Worm (Caenorhabditis elegans) whole organism, L4 larva: Measurements from ENCODE around the gene C10E2.1.
A peak's percentile ranks its signal among the peaks of the same experiment; 100 is the strongest.

Experiments used
- F10B5.3 ChIP-seq: sonication (generic microtip); optimal IDR thresholded peaks from 2 replicates; lab custom pipeline; 2016; ENCODE audit warnings: mild to moderate bottlenecking, missing genetic modification characterization, missing compliant biosample characterization
- aha-1 ChIP-seq: fragments of 150-350 bp; peaks from one replicate; lab custom pipeline; 2014; ENCODE audit warnings: missing biosample characterization, missing genetic modification characterization
- ceh-28 ChIP-seq: fragments of 150-350 bp; optimal IDR thresholded peaks from 2 replicates; lab custom pipeline; 2014; ENCODE audit warnings: missing biosample characterization, missing genetic modification reagents, missing genetic modification characterization
- ctbp-1 ChIP-seq: fragments of 200-800 bp; sonication (Bioruptor generic); IDR thresholded peaks from 2 replicates; pipeline ENCODE4 v1.3.6; 2022; ENCODE audit warnings: missing genetic modification reagents, missing genetic modification characterization, missing compliant biosample characterization
- daf-16 ChIP-seq, 3 experiments: sonication (generic microtip); optimal IDR thresholded peaks; 2 replicates each; lab custom pipeline; 2016 to 2017; ENCODE audit warnings: missing genetic modification characterization in 3 of 3, missing genetic modification reagents in 3 of 3, mild to moderate bottlenecking in 2 of 3, missing compliant biosample characterization in 2 of 3, missing biosample characterization in 1 of 3, moderate library complexity in 1 of 3
- dmd-6 ChIP-seq: fragments of 200-800 bp; sonication (Bioruptor generic); IDR thresholded peaks from 2 replicates; pipeline ENCODE4 v1.3.6; 2022; ENCODE audit warnings: missing genetic modification reagents, missing genetic modification characterization, missing compliant biosample characterization
- dpl-1 ChIP-seq: fragments of 150-350 bp; optimal IDR thresholded peaks from 2 replicates; lab custom pipeline; 2014; ENCODE audit warnings: missing biosample characterization, missing genetic modification reagents, missing genetic modification characterization
- duxl-1 ChIP-seq: sonication (generic microtip); optimal IDR thresholded peaks from 2 replicates; lab custom pipeline; 2016; ENCODE audit warnings: mild to moderate bottlenecking, missing genetic modification characterization, moderate library complexity, missing compliant biosample characterization; ENCODE audit not compliant: poor library complexity
- egl-27 ChIP-seq: sonication (generic microtip); optimal IDR thresholded peaks from 3 replicates; lab custom pipeline; 2017; ENCODE audit warnings: missing biosample characterization, missing genetic modification reagents, missing genetic modification characterization
- fkh-10 ChIP-seq: fragments of 150-350 bp; optimal IDR thresholded peaks from 2 replicates; lab custom pipeline; 2014; ENCODE audit warnings: missing biosample characterization, missing genetic modification reagents, missing genetic modification characterization
- hif-1 ChIP-seq, 2 experiments: sonication (generic microtip); optimal IDR thresholded peaks; 2 replicates each; lab custom pipeline; 2016 to 2017; ENCODE audit warnings: missing compliant biosample characterization in 2 of 2, missing genetic modification characterization in 2 of 2, missing genetic modification reagents in 2 of 2, missing genotype in 2 of 2, mild to moderate bottlenecking in 1 of 2
- hlh-11 ChIP-seq: fragments of 200-800 bp; sonication (Bioruptor generic); optimal IDR thresholded peaks from 2 replicates; lab custom pipeline; 2018; ENCODE audit warnings: mild to moderate bottlenecking, missing genetic modification characterization, missing compliant biosample characterization
- hlh-30 ChIP-seq: sonication (generic microtip); optimal IDR thresholded peaks from 2 replicates; lab custom pipeline; 2017; ENCODE audit warnings: antibody characterized with exemption, mild to moderate bottlenecking, missing genetic modification characterization, missing compliant biosample characterization; ENCODE audit not compliant: insufficient read depth
- hmg-1.1 ChIP-seq: fragments of 200-800 bp; sonication (Bioruptor generic); IDR thresholded peaks from 2 replicates; pipeline ENCODE4 v1.3.6; 2022; ENCODE audit warnings: missing genetic modification reagents, missing genetic modification characterization, missing compliant biosample characterization
- lim-7 ChIP-seq: fragments of 200-800 bp; sonication (Bioruptor generic); IDR thresholded peaks from 2 replicates; pipeline ENCODE4 v1.3.6; 2022; ENCODE audit warnings: missing genetic modification characterization, missing compliant biosample characterization
- lsy-2 ChIP-seq, 2 experiments: fragments of 150-350 bp in 1 of 2; sonication (generic microtip) in 1 of 2; optimal IDR thresholded peaks; 2 replicates each; lab custom pipeline; 2014 to 2017; ENCODE audit warnings: missing biosample characterization in 2 of 2, missing genetic modification characterization in 2 of 2
- madf-5 ChIP-seq, 2 experiments: fragments of 200-800 bp; sonication (Bioruptor generic); IDR thresholded peaks; 2 replicates each; pipeline ENCODE4 v1.3.6; 2022; ENCODE audit warnings: missing compliant biosample characterization in 2 of 2, missing genetic modification characterization in 2 of 2
- mdl-1 ChIP-seq, 2 experiments: fragments of 150-350 bp in 1 of 2; sonication (generic microtip) in 1 of 2; optimal IDR thresholded peaks; 2 replicates each; lab custom pipeline; 2014 to 2017; ENCODE audit warnings: missing biosample characterization in 2 of 2, missing genetic modification characterization in 2 of 2
- mep-1 ChIP-seq: fragments of 150-350 bp; sonication (generic microtip); optimal IDR thresholded peaks from 3 replicates; lab custom pipeline; 2014; ENCODE audit warnings: missing biosample characterization, missing genetic modification characterization
- mxl-3 ChIP-seq: fragments of 200-800 bp; sonication (Bioruptor generic); optimal IDR thresholded peaks from 2 replicates; lab custom pipeline; 2018; ENCODE audit warnings: mild to moderate bottlenecking, missing genetic modification characterization, missing compliant biosample characterization
- nhr-11 ChIP-seq: fragments of 150-350 bp; optimal IDR thresholded peaks from 2 replicates; lab custom pipeline; 2014; ENCODE audit warnings: missing biosample characterization, missing genetic modification characterization
- nhr-25 ChIP-seq: sonication (generic microtip); optimal IDR thresholded peaks from 2 replicates; lab custom pipeline; 2017; ENCODE audit warnings: missing genetic modification characterization, mild to moderate bottlenecking, missing compliant biosample characterization, antibody characterized with exemption, moderate library complexity, borderline replicate concordance; ENCODE audit not compliant: insufficient read depth
- nhr-76 ChIP-seq: fragments of 150-350 bp; optimal IDR thresholded peaks from 2 replicates; lab custom pipeline; 2014; ENCODE audit warnings: missing biosample characterization, missing genetic modification characterization
- php-3 ChIP-seq: fragments of 200-800 bp; sonication (Bioruptor generic); IDR thresholded peaks from 2 replicates; pipeline ENCODE4 v1.3.6; 2022; ENCODE audit warnings: missing genetic modification reagents, missing genetic modification characterization, missing compliant biosample characterization
- saeg-2 ChIP-seq: fragments of 200-800 bp; sonication (Bioruptor generic); IDR thresholded peaks from 2 replicates; pipeline ENCODE4 v1.3.6; 2022; ENCODE audit warnings: missing genetic modification reagents, missing genetic modification characterization, missing compliant biosample characterization
- set-16 ChIP-seq: fragments of 200-800 bp; sonication (Bioruptor generic); IDR thresholded peaks from 2 replicates; pipeline ENCODE4 v1.3.6; 2022; ENCODE audit warnings: missing genetic modification reagents, missing genetic modification characterization, missing compliant biosample characterization
- tra-1 ChIP-seq: fragments of 200-800 bp; sonication (Bioruptor generic); IDR thresholded peaks from 2 replicates; pipeline ENCODE4 v1.3.6; 2022; ENCODE audit warnings: missing genetic modification reagents, missing genetic modification characterization, missing compliant biosample characterization
- unc-62 ChIP-seq, 3 experiments: fragments of 150-350 bp in 1 of 3; sonication (generic microtip); optimal IDR thresholded peaks in 2 of 3; peaks in 1 of 3; 1 replicate in 1 of 3; 2 replicates in 2 of 3; lab custom pipeline; 2014 to 2017; ENCODE audit warnings: missing biosample characterization in 3 of 3, missing genetic modification characterization in 3 of 3, missing genetic modification reagents in 3 of 3, missing genotype in 1 of 3

C10E2.1 gene

ce11 chrX:16786021-16786488 lies 23.4 kb downstream of the C10E2.1 start, which contains the start of gene T01C8.2 (continued):
- peak; percentile 14 for TF ChIP-seq nhr-25 (tag; lab: Kevin White, UChicago)
- TF ChIP-seq madf-5 (GFP tag; IDR thresholded peaks at IDR 0.05; lab: Robert Waterston, UW), result no peak
- TF ChIP-seq, all 104 proteins: peak for 6

- TF ChIP-seq unc-62 (GFP tag; optimal IDR thresholded peaks at IDR 0.05 in 1 of 2; lab: Kevin White, UChicago) (peak in 1 of 2 experiments; percentile 71), unc-62 (tag; optimal IDR thresholded peaks at IDR 0.05; lab: Kevin White, UChicago) (no peak), hif-1 (tag; optimal IDR thresholded peaks at IDR 0.05; lab: Kevin White, UChicago) (no peak)
Observed at ce11 chrX:16787152-16787551, 24.5 kb downstream of the C10E2.1 start.

- TF ChIP-seq tra-1 (GFP tag; lab: Robert Waterston, UW) (no peak), aha-1 (tag; lab: Kevin White, UChicago) (peak; percentile 86), set-16 (GFP tag; lab: Robert Waterston, UW) (peak; percentile 69), hlh-30 (tag; lab: Kevin White, UChicago) (peak; percentile 15)
Observed at ce11 chrX:16792700-16793176, 30.1 kb downstream of the C10E2.1 start, which contains the start of gene got-1.2. TSS of gene got-1.2 (minus strand) at chrX:16793126.

ce11 chrX:16793470-16793869 lies 30.8 kb downstream of the C10E2.1 start:
- TF ChIP-seq mep-1 (tag; lab: Kevin White, UChicago) (peak; percentile 45), daf-16 (GFP tag; optimal IDR thresholded peaks at IDR 0.05; lab: Kevin White, UChicago) (no peak), daf-16 (tag; optimal IDR thresholded peaks at IDR 0.05; lab: Kevin White, UChicago) (peak; percentile 57), duxl-1 (tag; lab: Kevin White, UChicago) (peak; percentile 5), egl-27 (tag; lab: Kevin White, UChicago) (no peak), hmg-1.1 (GFP tag; lab: Robert Waterston, UW) (peak; percentile 40; the same call in 1 of the 2 replicates), aha-1 (tag; lab: Kevin White, UChicago) (peak; percentile 2), ceh-28 (tag; lab: Kevin White, UChicago) (no peak), dpl-1 (GFP tag; lab: Kevin White, UChicago) (no peak), hlh-30 (tag; lab: Kevin White, UChicago) (peak; percentile 88), hif-1 (tag; optimal IDR thresholded peaks at IDR 0.05; lab: Kevin White, UChicago) (peak in 1 of 2 experiments; percentile 78), mdl-1 (tag; optimal IDR thresholded peaks at IDR 0.05; lab: Kevin White, UChicago) (peak in 1 of 2 experiments; percentile 62), ctbp-1 (GFP tag; lab: Robert Waterston, UW) (0 out of 2 replicates have a peak, but pooled peaks have one; percentile 38), saeg-2 (GFP tag; lab: Robert Waterston, UW) (no peak), lim-7 (GFP tag; lab: Robert Waterston, UW) (0 out of 2 replicates have a peak, but pooled peaks have one; percentile 7), F10B5.3 (tag; lab: Kevin White, UChicago) (no peak), nhr-11 (tag; lab: Kevin White, UChicago) (peak; percentile 65), mxl-3 (GFP tag; lab: Kevin White, UChicago) (peak; percentile 83), dmd-6 (GFP tag; lab: Robert Waterston, UW) (peak; percentile 64), hlh-11 (tag; lab: Kevin White, UChicago) (peak; percentile 30), fkh-10 (GFP tag; lab: Kevin White, UChicago) (peak; percentile 8), php-3 (GFP tag; lab: Robert Waterston, UW) (no peak), lsy-2 (tag; optimal IDR thresholded peaks at IDR 0.05; lab: Kevin White, UChicago) (peak in 1 of 2 experiments; percentile 48)

ce11 chrX:16795978-16796377 lies 33.3 kb downstream of the C10E2.1 start, which contains the start of gene aak-2:
TSS of gene aak-2 (plus strand) at chrX:16796087.
- TF ChIP-seq aha-1 (tag; lab: Kevin White, UChicago), result peak; percentile 15
- no peak for TF ChIP-seq nhr-76 (tag; lab: Kevin White, UChicago)
- peak in 1 of 2 experiments; percentile 41 for TF ChIP-seq unc-62 (GFP tag; optimal IDR thresholded peaks at IDR 0.05 in 1 of 2; lab: Kevin White, UChicago)
- no peak for TF ChIP-seq unc-62 (tag; optimal IDR thresholded peaks at IDR 0.05; lab: Kevin White, UChicago)
